Worm (Caenorhabditis elegans) whole organism, late embryonic: ENCODE measurements around the gene Y17D7B.4.

Experiments
- C08G9.2 ChIP-seq: sonication (generic microtip); optimal IDR thresholded peaks from 2 replicates; lab custom pipeline; 2016; ENCODE audit warnings: mild to moderate bottlenecking, missing genetic modification characterization, moderate library complexity, missing compliant biosample characterization
- C38D4.7 ChIP-seq: fragments of 200-800 bp; sonication (Bioruptor generic); optimal IDR thresholded peaks from 2 replicates; lab custom pipeline; 2018; ENCODE audit warnings: mild to moderate bottlenecking, missing genetic modification characterization, moderate library complexity, missing compliant biosample characterization
- F13H6.1 ChIP-seq: sonication (generic microtip); optimal IDR thresholded peaks from 2 replicates; lab custom pipeline; 2016; ENCODE audit warnings: missing genetic modification characterization, missing compliant biosample characterization
- K02D7.2 ChIP-seq: sonication (generic microtip); optimal IDR thresholded peaks from 2 replicates; lab custom pipeline; 2017; ENCODE audit warnings: mild to moderate bottlenecking, missing genetic modification characterization, missing compliant biosample characterization
- K09A11.1 ChIP-seq: sonication (generic microtip); optimal IDR thresholded peaks from 2 replicates; lab custom pipeline; 2017; ENCODE audit warnings: antibody characterized with exemption, mild to moderate bottlenecking, missing genetic modification characterization, missing compliant biosample characterization; ENCODE audit not compliant: insufficient read depth
- T23F11.4 ChIP-seq: fragments of 200-800 bp; sonication (Bioruptor generic); optimal IDR thresholded peaks from 2 replicates; lab custom pipeline; 2018; ENCODE audit warnings: mild to moderate bottlenecking, missing genetic modification characterization, missing compliant biosample characterization
- ahr-1 ChIP-seq: sonication (generic microtip); optimal IDR thresholded peaks from 2 replicates; lab custom pipeline; 2016; ENCODE audit warnings: missing genetic modification characterization, missing compliant biosample characterization
- ceh-18 ChIP-seq: sonication (generic microtip); optimal IDR thresholded peaks from 2 replicates; lab custom pipeline; 2016; ENCODE audit warnings: missing genetic modification characterization, missing compliant biosample characterization
- ceh-19 ChIP-seq: fragments of 200-800 bp; sonication (Bioruptor generic); optimal IDR thresholded peaks from 2 replicates; lab custom pipeline; 2018; ENCODE audit warnings: mild to moderate bottlenecking, missing genetic modification characterization, missing compliant biosample characterization
- ceh-2 ChIP-seq: sonication (generic microtip); optimal IDR thresholded peaks from 2 replicates; lab custom pipeline; 2016; ENCODE audit warnings: missing genotype, missing genetic modification characterization, missing compliant biosample characterization
- ceh-31 ChIP-seq: sonication (generic microtip); optimal IDR thresholded peaks from 2 replicates; lab custom pipeline; 2016; ENCODE audit warnings: missing genetic modification characterization, missing compliant biosample characterization
- ceh-45 ChIP-seq: fragments of 200-800 bp; sonication (Bioruptor generic); IDR thresholded peaks from 2 replicates; pipeline ENCODE4 v1.3.6; 2022; ENCODE audit warnings: missing genetic modification reagents, missing genetic modification characterization, missing compliant biosample characterization
- ceh-48 ChIP-seq: sonication (generic microtip); optimal IDR thresholded peaks from 2 replicates; lab custom pipeline; 2016; ENCODE audit warnings: missing genetic modification characterization, inconsistent platforms, missing compliant biosample characterization
- ceh-9 ChIP-seq: sonication (generic microtip); optimal IDR thresholded peaks from 2 replicates; lab custom pipeline; 2016; ENCODE audit warnings: mild to moderate bottlenecking, missing genetic modification characterization, inconsistent platforms, missing compliant biosample characterization
- dmd-4 ChIP-seq: sonication (generic microtip); optimal IDR thresholded peaks from 2 replicates; lab custom pipeline; 2016; ENCODE audit warnings: borderline replicate concordance, missing genetic modification characterization, missing compliant biosample characterization
- dve-1 ChIP-seq: sonication (generic microtip); optimal IDR thresholded peaks from 2 replicates; lab custom pipeline; 2017; ENCODE audit warnings: antibody characterized with exemption, mild to moderate bottlenecking, missing genetic modification characterization, missing compliant biosample characterization
- eyg-1 ChIP-seq: sonication (generic microtip); optimal IDR thresholded peaks from 2 replicates; lab custom pipeline; 2016; ENCODE audit warnings: missing genotype, missing genetic modification characterization, missing compliant biosample characterization
- fax-1 ChIP-seq: sonication (generic microtip); optimal IDR thresholded peaks from 2 replicates; lab custom pipeline; 2016; ENCODE audit warnings: missing genotype, missing genetic modification characterization, missing compliant biosample characterization
- fkh-10 ChIP-seq: fragments of 150-350 bp; optimal IDR thresholded peaks from 2 replicates; lab custom pipeline; 2014; ENCODE audit warnings: missing biosample characterization, missing genetic modification reagents, missing genetic modification characterization
- gmeb-2 ChIP-seq: sonication (generic microtip); optimal IDR thresholded peaks from 2 replicates; lab custom pipeline; 2016; ENCODE audit warnings: missing genetic modification characterization, inconsistent platforms, missing compliant biosample characterization
- hlh-13 ChIP-seq: fragments of 200-800 bp; sonication (Bioruptor generic); optimal IDR thresholded peaks from 2 replicates; lab custom pipeline; 2018; ENCODE audit warnings: mild to moderate bottlenecking, missing genetic modification characterization, missing compliant biosample characterization
- hlh-15 ChIP-seq: sonication (generic microtip); optimal IDR thresholded peaks from 2 replicates; lab custom pipeline; 2016; ENCODE audit warnings: missing genetic modification characterization, missing compliant biosample characterization
- hlh-30 ChIP-seq: sonication (generic microtip); optimal IDR thresholded peaks from 2 replicates; lab custom pipeline; 2017; ENCODE audit warnings: antibody characterized with exemption, missing genetic modification characterization, missing compliant biosample characterization; ENCODE audit not compliant: insufficient read depth
- hlh-8 ChIP-seq: sonication (generic microtip); optimal IDR thresholded peaks from 2 replicates; lab custom pipeline; 2016; ENCODE audit warnings: missing genotype, missing genetic modification characterization, missing compliant biosample characterization
- lin-11 ChIP-seq: fragments of 200-800 bp; sonication (Bioruptor generic); optimal IDR thresholded peaks from 2 replicates; lab custom pipeline; 2018; ENCODE audit warnings: mild to moderate bottlenecking, missing genetic modification characterization, missing compliant biosample characterization
- mec-3 ChIP-seq: sonication (generic microtip); optimal IDR thresholded peaks from 2 replicates; lab custom pipeline; 2016; ENCODE audit warnings: borderline replicate concordance, missing genetic modification characterization, missing compliant biosample characterization
- nhr-232 ChIP-seq: sonication (generic microtip); optimal IDR thresholded peaks from 2 replicates; lab custom pipeline; 2016; ENCODE audit warnings: missing genetic modification characterization, missing compliant biosample characterization
- npax-4 ChIP-seq: sonication (generic microtip); optimal IDR thresholded peaks from 2 replicates; lab custom pipeline; 2016; ENCODE audit warnings: missing genetic modification characterization, missing compliant biosample characterization
- pag-3 ChIP-seq: sonication (generic microtip); optimal IDR thresholded peaks from 2 replicates; lab custom pipeline; 2016; ENCODE audit warnings: missing compliant biosample characterization, missing genetic modification characterization, borderline replicate concordance
- pat-9 ChIP-seq: fragments of 200-800 bp; sonication (Bioruptor generic); optimal IDR thresholded peaks from 2 replicates; lab custom pipeline; 2018; ENCODE audit warnings: mild to moderate bottlenecking, missing genetic modification characterization, moderate library complexity, missing compliant biosample characterization
- pha-2 ChIP-seq: sonication (generic microtip); optimal IDR thresholded peaks from 2 replicates; lab custom pipeline; 2017; ENCODE audit warnings: mild to moderate bottlenecking, missing genetic modification characterization, missing compliant biosample characterization
- pha-4 ChIP-seq: fragments of 150-350 bp; optimal IDR thresholded peaks from 2 replicates; lab custom pipeline; 2018; ENCODE audit warnings: missing biosample characterization, missing genetic modification reagents, missing genetic modification characterization
- pqm-1 ChIP-seq: sonication (generic microtip); optimal IDR thresholded peaks from 2 replicates; lab custom pipeline; 2016; ENCODE audit warnings: missing genetic modification characterization, missing compliant biosample characterization
- pros-1 ChIP-seq: fragments of 150-350 bp; optimal IDR thresholded peaks from 2 replicates; lab custom pipeline; 2014; ENCODE audit warnings: missing biosample characterization, missing genetic modification reagents, missing genetic modification characterization
- rnt-1 ChIP-seq: sonication (generic microtip); optimal IDR thresholded peaks from 2 replicates; lab custom pipeline; 2016; ENCODE audit warnings: missing genetic modification characterization, missing compliant biosample characterization
- sox-2 ChIP-seq: fragments of 200-800 bp; sonication (Bioruptor generic); IDR thresholded peaks from 2 replicates; pipeline ENCODE4 v1.3.6; 2022; ENCODE audit warnings: missing genetic modification reagents, missing genetic modification characterization, missing compliant biosample characterization
- unc-42 ChIP-seq: sonication (generic microtip); optimal IDR thresholded peaks from 2 replicates; lab custom pipeline; 2016; ENCODE audit warnings: missing genotype, missing genetic modification characterization, missing compliant biosample characterization
- unc-55 ChIP-seq: sonication (generic microtip); optimal IDR thresholded peaks from 2 replicates; lab custom pipeline; 2017; ENCODE audit warnings: missing biosample characterization, missing genetic modification reagents, missing genetic modification characterization

Y17D7B.4 gene

ce11 chrV:18787417-18787918 is 11.0 kb upstream of the Y17D7B.4 start, which contains the start of gene Y17D7B.2:
Gene Y17D7B.2 (plus strand): TSS chrV:18787739.
- no peak for TF ChIP-seq ceh-2 (tag; lab: Kevin White, UChicago)
- TF ChIP-seq ceh-19 (GFP tag; lab: Kevin White, UChicago) = no peak
- no peak for TF ChIP-seq K09A11.1 (tag; lab: Kevin White, UChicago)
- TF ChIP-seq pha-2 (tag; lab: Kevin White, UChicago) = no peak
- no peak for TF ChIP-seq pag-3 (tag; lab: Kevin White, UChicago)
- no peak for TF ChIP-seq ceh-9 (tag; lab: Kevin White, UChicago)
- TF ChIP-seq unc-55 (GFP tag; lab: Kevin White, UChicago) = no peak

- TF ChIP-seq ahr-1 (no peak), C38D4.7 (GFP tag; lab: Kevin White, UChicago) (no peak), pqm-1 (tag; lab: Kevin White, UChicago) (no peak), hlh-15 (no peak), dve-1 (tag; lab: Kevin White, UChicago) (no peak), eyg-1 (tag; lab: Kevin White, UChicago) (no peak), ceh-31 (no peak), pros-1 (tag; lab: Kevin White, UChicago) (no peak), hlh-13 (GFP tag; lab: Kevin White, UChicago) (no peak)
Observed at ce11 chrV:18786694-18787093, 10.2 kb upstream of the Y17D7B.4 start, which contains the start of gene Y17D7B.3. Gene Y17D7B.3 (minus strand): TSS chrV:18786794.

ce11 chrV:18783474-18783873 is 7.0 kb upstream of the Y17D7B.4 start, which contains the start of gene Y17D7B.10:
Gene Y17D7B.10 (plus strand): TSS chrV:18783716.
- no peak for TF ChIP-seq nhr-232
- no peak for TF ChIP-seq ceh-18 (tag; lab: Kevin White, UChicago)
- no peak for TF ChIP-seq hlh-30 (tag; lab: Kevin White, UChicago)
- TF ChIP-seq ceh-48 (tag; lab: Kevin White, UChicago) = no peak
- TF ChIP-seq fax-1 (tag; lab: Kevin White, UChicago) = no peak
- no peak for TF ChIP-seq gmeb-2 (tag; lab: Kevin White, UChicago)
- TF ChIP-seq C08G9.2 = no peak
- no peak for TF ChIP-seq ceh-19 (GFP tag; lab: Kevin White, UChicago)
- no peak for TF ChIP-seq T23F11.4 (GFP tag; lab: Kevin White, UChicago)
- no peak for TF ChIP-seq rnt-1
- no peak for TF ChIP-seq dmd-4 (tag; lab: Kevin White, UChicago)
- no peak for TF ChIP-seq hlh-8 (tag; lab: Kevin White, UChicago)
- TF ChIP-seq pat-9 = no peak
- no peak for TF ChIP-seq lin-11
- no peak for TF ChIP-seq fkh-10
- no peak for TF ChIP-seq K02D7.2 (tag; lab: Kevin White, UChicago)
- TF ChIP-seq C38D4.7 (GFP tag; lab: Kevin White, UChicago) = no peak
- TF ChIP-seq F13H6.1 (tag; lab: Kevin White, UChicago) = no peak
- no peak for TF ChIP-seq unc-42 (tag; lab: Kevin White, UChicago)
- TF ChIP-seq mec-3 (tag; lab: Kevin White, UChicago) = no peak

- TF ChIP-seq K09A11.1 (tag; lab: Kevin White, UChicago) = no peak
- no peak for TF ChIP-seq sox-2 (GFP tag; lab: Robert Waterston, UW)
- no peak for TF ChIP-seq npax-4 (tag; lab: Kevin White, UChicago)
- TF ChIP-seq pha-4 (tag; lab: Kevin White, UChicago) = no peak
- no peak for TF ChIP-seq ceh-45
- TF ChIP-seq hlh-8 (tag; lab: Kevin White, UChicago) = no peak
Observed at ce11 chrV:18782747-18783146, 6.3 kb upstream of the Y17D7B.4 start.
